Fruit fly (Drosophila melanogaster): ENCODE results near the gene CG17129.

Gene CG17129

dm6 chr3L:711839-712553, 31.9 kb upstream of the CG17129 start, which contains the start of gene CG13896 (continued):
- TF ChIP-seq repo (GFP tag; optimal IDR thresholded peaks at IDR 0.05) (peak; percentile 75), salm (tag; optimal IDR thresholded peaks at IDR 0.05) (peak; percentile 26), CG7556 (GFP tag; optimal IDR thresholded peaks at IDR 0.05) (peak; percentile 85), CG6272 (GFP tag; IDR thresholded peaks at IDR 0.05) (peak; percentile 79), kni (GFP tag; optimal IDR thresholded peaks at IDR 0.05) (peak; percentile 74), CG8924 (tag; optimal IDR thresholded peaks at IDR 0.05) (peak; percentile 76), CG4282 (GFP tag; optimal IDR thresholded peaks at IDR 0.05) (peak; percentile 83), gcm (GFP tag; optimal IDR thresholded peaks at IDR 0.05) (peak; percentile 87), vvl (GFP tag; IDR thresholded peaks at IDR 0.05) (peak; percentile 91), HmgZ (tag; optimal IDR thresholded peaks at IDR 0.05) (peak; percentile 91), prd (optimal IDR thresholded peaks at IDR 0.05) (no peak), prd (GFP tag; IDR thresholded peaks at IDR 0.05) (peak; percentile 86), CG12744 (GFP tag; optimal IDR thresholded peaks at IDR 0.05) (peak; percentile 87), croc (GFP tag; conservative IDR thresholded peaks at IDR 0.05) (peak; percentile 54; the same call in 2 of the 3 replicates), Drgx (GFP tag; IDR thresholded peaks at IDR 0.05) (peak; percentile 57; the same call in 1 of the 2 replicates), ase (GFP tag; IDR thresholded peaks at IDR 0.05) (peak; percentile 90), unc-4 (GFP tag; IDR thresholded peaks at IDR 0.05; ENCODE audit: partially characterized antibody) (peak; percentile 67), CG6791 (GFP tag; IDR thresholded peaks at IDR 0.05; ENCODE audit: partially characterized antibody) (peak; percentile 63; the same call in 2 of the 3 replicates), CG2202 (tag; optimal IDR thresholded peaks at IDR 0.05) (peak; percentile 53), bbx (GFP tag; IDR thresholded peaks at IDR 0.05; ENCODE audit: partially characterized antibody) (peak; percentile 70), sens-2 (GFP tag; IDR thresholded peaks at IDR 0.05) (peak; percentile 47; the same call in 1 of the 2 replicates), pnt (GFP tag; optimal IDR thresholded peaks at IDR 0.05) (peak; percentile 91), ara (GFP tag; IDR thresholded peaks at IDR 0.05) (0 out of 2 replicates have a peak, but pooled peaks have one; percentile 39), HLHmδ (GFP tag; optimal IDR thresholded peaks at IDR 0.05) (peak; percentile 78), shn (GFP tag; optimal IDR thresholded peaks at IDR 0.05) (peak; percentile 87), Xbp1 (GFP tag; optimal IDR thresholded peaks at IDR 0.05) (peak; percentile 97), ttk (GFP tag; IDR thresholded peaks at IDR 0.05) (peak; percentile 85), CG18476 (GFP tag; optimal IDR thresholded peaks at IDR 0.05) (peak; percentile 71), fd3F (GFP tag; optimal IDR thresholded peaks at IDR 0.05) (peak; percentile 67), Fer3 (tag; optimal IDR thresholded peaks at IDR 0.05) (peak; percentile 81), CG12391 (tag; optimal IDR thresholded peaks at IDR 0.05) (peak; percentile 82), CG12942 (GFP tag; optimal IDR thresholded peaks at IDR 0.05) (peak; percentile 80), HmgD (GFP tag; optimal IDR thresholded peaks at IDR 0.05) (peak; percentile 90), Gug (GFP tag; IDR thresholded peaks at IDR 0.05) (peak; percentile 91), ash1 (GFP tag; optimal IDR thresholded peaks at IDR 0.05) (peak; percentile 92), sima (GFP tag; optimal IDR thresholded peaks at IDR 0.05) (peak; percentile 73), CrebB (tag; optimal IDR thresholded peaks at IDR 0.05) (peak; percentile 56), ind (GFP tag; optimal IDR thresholded peaks at IDR 0.05) (peak; percentile 85), otp (GFP tag; IDR thresholded peaks at IDR 0.05) (peak; percentile 81; the same call in 2 of the 3 replicates), Max (GFP tag; optimal IDR thresholded peaks at IDR 0.05) (peak; percentile 72), CG7928 (GFP tag; optimal IDR thresholded peaks at IDR 0.05) (peak; percentile 53), CG1792 (GFP tag; optimal IDR thresholded peaks at IDR 0.05) (peak; percentile 78), Lim3 (GFP tag; IDR thresholded peaks at IDR 0.05) (no peak), gcm2 (GFP tag; optimal IDR thresholded peaks at IDR 0.05) (peak; percentile 36), CG8944 (GFP tag; optimal IDR thresholded peaks at IDR 0.05) (peak; percentile 91), crp (GFP tag; optimal IDR thresholded peaks at IDR 0.05) (peak; percentile 19 to 74), H2.0 (GFP tag; IDR thresholded peaks at IDR 0.05) (peak; percentile 69), NfI (GFP tag; optimal IDR thresholded peaks at IDR 0.05) (peak; percentile 85), tup (GFP tag; optimal IDR thresholded peaks at IDR 0.05) (peak; percentile 79)
